Fruit fly (Drosophila melanogaster) whole organism, embryonic: ENCODE results near the gene Pmm2.

ENCODE experiments used
- Blimp-1 ChIP-seq: fragments of 200-800 bp; sonication (Bioruptor generic); optimal IDR thresholded peaks from 3 replicates; lab custom pipeline; 2018; ENCODE audit warnings: missing biosample characterization, missing genetic modification characterization, mild to moderate bottlenecking, moderate library complexity, missing genetic modification reagents
- CG10147 ChIP-seq: fragments of 200-800 bp; sonication (Bioruptor generic); optimal IDR thresholded peaks from 2 replicates; lab custom pipeline; 2019; ENCODE audit warnings: missing biosample characterization, mild to moderate bottlenecking, missing genetic modification characterization, moderate library complexity
- CG10565 ChIP-seq: fragments of 200-800 bp; sonication (Bioruptor generic); optimal IDR thresholded peaks from 3 replicates; lab custom pipeline; 2016; ENCODE audit warnings: missing biosample characterization, mild to moderate bottlenecking, missing genetic modification characterization
- CG11247 ChIP-seq: fragments of 200-800 bp; sonication (Bioruptor generic); IDR thresholded peaks from 2 replicates; pipeline ENCODE4 v1.3.6; 2022; ENCODE audit warnings: missing biosample characterization, missing genetic modification characterization
- CG13296 ChIP-seq: fragments of 200-800 bp; sonication (Bioruptor generic); optimal IDR thresholded peaks from 3 replicates; lab custom pipeline; 2018; ENCODE audit warnings: missing biosample characterization, mild to moderate bottlenecking, missing genetic modification characterization
- CG15601 ChIP-seq: fragments of 200-800 bp; sonication (Bioruptor generic); optimal IDR thresholded peaks from 3 replicates; lab custom pipeline; 2019; ENCODE audit warnings: missing biosample characterization, mild to moderate bottlenecking, missing genetic modification characterization, moderate library complexity
- CG17612 ChIP-seq: fragments of 200-800 bp; sonication (Bioruptor generic); IDR thresholded peaks from 2 replicates; pipeline ENCODE4 v1.3.6; 2022; ENCODE audit warnings: missing biosample characterization, missing genetic modification characterization
- CG34376 ChIP-seq: fragments of 200-800 bp; sonication (Bioruptor generic); optimal IDR thresholded peaks from 2 replicates; lab custom pipeline; 2018; ENCODE audit warnings: missing biosample characterization, mild to moderate bottlenecking, missing genetic modification characterization
- CG3847 ChIP-seq: fragments of 200-800 bp; sonication (Bioruptor generic); IDR thresholded peaks from 2 replicates; pipeline ENCODE4 v1.3.6; 2022; ENCODE audit warnings: missing biosample characterization, missing genetic modification characterization
- CG4730 ChIP-seq: fragments of 200-800 bp; sonication (Bioruptor generic); IDR thresholded peaks from 2 replicates; pipeline ENCODE4 v1.3.6; 2022; ENCODE audit warnings: missing biosample characterization, missing genetic modification characterization
- CG6175 ChIP-seq: fragments of 200-800 bp; sonication (Bioruptor generic); IDR thresholded peaks from 3 replicates; pipeline ENCODE4 v1.3.6; 2022; ENCODE audit warnings: missing biosample characterization, missing genetic modification characterization
- CG6272 ChIP-seq: fragments of 200-800 bp; sonication (Bioruptor generic); IDR thresholded peaks from 2 replicates; pipeline ENCODE4 v1.3.6; 2022; ENCODE audit warnings: missing biosample characterization, missing genetic modification characterization
- CG7786 ChIP-seq: fragments of 200-800 bp; sonication (Bioruptor generic); optimal IDR thresholded peaks from 2 replicates; lab custom pipeline; 2016; ENCODE audit warnings: missing biosample characterization, missing genetic modification characterization
- CG7963 ChIP-seq: fragments of 200-800 bp; sonication (Bioruptor generic); IDR thresholded peaks from 3 replicates; pipeline ENCODE4 v1.3.6; 2022; ENCODE audit warnings: missing biosample characterization, missing genetic modification characterization; ENCODE audit not compliant: partially characterized antibody
- CG7987 ChIP-seq: fragments of 200-800 bp; sonication (Bioruptor generic); optimal IDR thresholded peaks from 2 replicates; lab custom pipeline; 2018; ENCODE audit warnings: missing biosample characterization, mild to moderate bottlenecking, missing genetic modification characterization, moderate library complexity
- CG8478 ChIP-seq: fragments of >200 bp; optimal IDR thresholded peaks from 2 replicates; lab custom pipeline; 2018
- CG8944 ChIP-seq: fragments of 200-800 bp; sonication (Bioruptor generic); optimal IDR thresholded peaks from 3 replicates; lab custom pipeline; 2016; ENCODE audit warnings: missing biosample characterization, missing genetic modification characterization
- CG9609 ChIP-seq: fragments of 200-800 bp; sonication (Bioruptor generic); optimal IDR thresholded peaks from 3 replicates; lab custom pipeline; 2016; ENCODE audit warnings: missing biosample characterization, missing genetic modification characterization
- CG9876 ChIP-seq: fragments of 200-800 bp; sonication (Bioruptor generic); optimal IDR thresholded peaks from 2 replicates; lab custom pipeline; 2016; ENCODE audit warnings: missing biosample characterization, missing genetic modification characterization
- CG9932 ChIP-seq: fragments of 200-800 bp; sonication (Bioruptor generic); IDR thresholded peaks from 2 replicates; pipeline ENCODE4 v1.3.6; 2022; ENCODE audit warnings: missing biosample characterization, missing genetic modification characterization
- Dek ChIP-seq: fragments of 200-800 bp; sonication (Bioruptor generic); optimal IDR thresholded peaks from 3 replicates; lab custom pipeline; 2019; ENCODE audit warnings: missing biosample characterization, mild to moderate bottlenecking, missing genetic modification characterization, moderate library complexity
- Dref ChIP-seq: fragments of 200-800 bp; sonication (Bioruptor generic); IDR thresholded peaks from 2 replicates; pipeline ENCODE4 v1.3.6; 2022; ENCODE audit warnings: missing biosample characterization, missing genetic modification characterization
- GATAe ChIP-seq: fragments of 200-800 bp; sonication (Bioruptor generic); conservative IDR thresholded peaks from 2 replicates; pipeline ENCODE4 v1.3.6; 2022; ENCODE audit warnings: missing biosample characterization, missing genetic modification characterization
- H15 ChIP-seq: fragments of 200-800 bp; sonication (Bioruptor generic); IDR thresholded peaks from 3 replicates; pipeline ENCODE4 v1.3.6; 2022; ENCODE audit warnings: missing biosample characterization, missing genetic modification characterization
- H2.0 ChIP-seq: fragments of 200-800 bp; sonication (Bioruptor generic); IDR thresholded peaks from 2 replicates; pipeline ENCODE4 v1.3.6; 2022; ENCODE audit warnings: missing biosample characterization, missing genetic modification characterization
- Hey ChIP-seq: fragments of 200-800 bp; sonication (Bioruptor generic); optimal IDR thresholded peaks from 3 replicates; lab custom pipeline; 2018; ENCODE audit warnings: missing biosample characterization, mild to moderate bottlenecking, missing genetic modification characterization
- Nf-YA ChIP-seq: fragments of 200-800 bp; sonication (Bioruptor generic); IDR thresholded peaks from 2 replicates; pipeline ENCODE4 v1.3.6; 2022; ENCODE audit warnings: missing biosample characterization, missing genetic modification characterization
- Optix ChIP-seq: fragments of 200-800 bp; sonication (Bioruptor generic); IDR thresholded peaks from 3 replicates; pipeline ENCODE4 v1.3.6; 2022; ENCODE audit warnings: missing biosample characterization, missing genetic modification characterization
- Pdp1 ChIP-seq, 2 experiments: fragments of 200-800 bp; sonication (Bioruptor generic); optimal IDR thresholded peaks; 3 replicates each; lab custom pipeline; 2016; ENCODE audit warnings: missing biosample characterization in 2 of 2, missing genetic modification characterization in 2 of 2, mild to moderate bottlenecking in 1 of 2, moderate library complexity in 1 of 2
- Ravus ChIP-seq: fragments of 200-800 bp; sonication (Bioruptor generic); IDR thresholded peaks from 2 replicates; pipeline ENCODE4 v1.3.6; 2022; ENCODE audit warnings: missing biosample characterization, missing genetic modification characterization
- amos ChIP-seq: fragments of 200-800 bp; sonication (Bioruptor generic); IDR thresholded peaks from 2 replicates; pipeline ENCODE4 v1.3.6; 2022; ENCODE audit warnings: missing biosample characterization, missing genetic modification characterization; ENCODE audit not compliant: partially characterized antibody
- ato ChIP-seq: fragments of 200-800 bp; sonication (Bioruptor generic); IDR thresholded peaks from 2 replicates; pipeline ENCODE4 v1.3.6; 2022; ENCODE audit warnings: missing biosample characterization, missing genetic modification characterization; ENCODE audit not compliant: partially characterized antibody
- cad ChIP-seq: fragments of >200 bp; optimal IDR thresholded peaks from 2 replicates; lab custom pipeline; 2017; ENCODE audit warnings: missing biosample characterization, missing genetic modification characterization
- chinmo ChIP-seq: fragments of 200-800 bp; sonication (Bioruptor generic); IDR thresholded peaks from 4 replicates; pipeline ENCODE4 v1.3.6; 2022; ENCODE audit warnings: missing biosample characterization, missing genetic modification characterization; ENCODE audit not compliant: partially characterized antibody
- crc ChIP-seq: fragments of 200-800 bp; sonication (Bioruptor generic); optimal IDR thresholded peaks from 2 replicates; lab custom pipeline; 2016; ENCODE audit warnings: missing biosample characterization, missing genetic modification characterization
- crp ChIP-seq, 2 experiments: fragments of 200-800 bp; sonication (Bioruptor generic); optimal IDR thresholded peaks; 2 replicates in 1 of 2; 3 replicates in 1 of 2; lab custom pipeline; 2017; ENCODE audit warnings: missing biosample characterization in 2 of 2, missing genetic modification characterization in 2 of 2, mild to moderate bottlenecking in 1 of 2, moderate library complexity in 1 of 2
- dpn ChIP-seq, 2 experiments: fragments of 200-800 bp; sonication (Bioruptor generic); optimal IDR thresholded peaks; 3 replicates each; lab custom pipeline; 2016; ENCODE audit warnings: missing biosample characterization in 2 of 2, missing genetic modification characterization in 2 of 2
- esg ChIP-seq: fragments of 200-800 bp; sonication (Bioruptor generic); conservative IDR thresholded peaks from 2 replicates; pipeline ENCODE4 v1.3.6; 2022; ENCODE audit warnings: missing biosample characterization, missing genetic modification characterization
- fd3F ChIP-seq: fragments of 200-800 bp; sonication (Bioruptor generic); optimal IDR thresholded peaks from 2 replicates; lab custom pipeline; 2018; ENCODE audit warnings: missing biosample characterization, mild to moderate bottlenecking, missing genetic modification characterization, moderate library complexity
- fd64A ChIP-seq: fragments of 200-800 bp; sonication (Bioruptor generic); optimal IDR thresholded peaks from 3 replicates; lab custom pipeline; 2018; ENCODE audit warnings: missing biosample characterization, mild to moderate bottlenecking, missing genetic modification characterization
- gcm2 ChIP-seq: fragments of 200-800 bp; sonication (Bioruptor generic); optimal IDR thresholded peaks from 2 replicates; lab custom pipeline; 2016; ENCODE audit warnings: missing biosample characterization, missing genetic modification characterization
- jigr1 ChIP-seq: fragments of 200-800 bp; sonication (Bioruptor generic); IDR thresholded peaks from 3 replicates; pipeline ENCODE4 v1.3.6; 2022; ENCODE audit warnings: missing biosample characterization, missing genetic modification characterization
- lbe ChIP-seq: fragments of 200-800 bp; sonication (Bioruptor generic); optimal IDR thresholded peaks from 2 replicates; lab custom pipeline; 2016; ENCODE audit warnings: missing biosample characterization, mild to moderate bottlenecking, missing genetic modification characterization
- oc ChIP-seq: fragments of 200-800 bp; sonication (Bioruptor generic); optimal IDR thresholded peaks from 2 replicates; lab custom pipeline; 2018; ENCODE audit warnings: missing biosample characterization, mild to moderate bottlenecking, missing genetic modification characterization, moderate library complexity
- org-1 ChIP-seq: fragments of 200-800 bp; sonication (Bioruptor generic); optimal IDR thresholded peaks from 2 replicates; lab custom pipeline; 2017; ENCODE audit warnings: missing biosample characterization, missing genetic modification characterization
- ro ChIP-seq: fragments of 200-800 bp; sonication (Bioruptor generic); IDR thresholded peaks from 2 replicates; pipeline ENCODE4 v1.3.6; 2022; ENCODE audit warnings: missing biosample characterization, missing genetic modification characterization
- sd ChIP-seq: fragments of 200-800 bp; sonication (Bioruptor generic); optimal IDR thresholded peaks from 3 replicates; lab custom pipeline; 2018; ENCODE audit warnings: missing biosample characterization, mild to moderate bottlenecking, missing genetic modification characterization, moderate library complexity
- sim ChIP-seq: fragments of 200-800 bp; sonication (Bioruptor generic); IDR thresholded peaks from 2 replicates; pipeline ENCODE4 v1.3.6; 2022; ENCODE audit warnings: missing biosample characterization, missing genetic modification characterization
- vfl ChIP-seq: fragments of 200-800 bp; sonication (Bioruptor generic); optimal IDR thresholded peaks from 2 replicates; lab custom pipeline; 2016; ENCODE audit warnings: missing biosample characterization, missing genetic modification characterization
- vnd ChIP-seq: fragments of 200-800 bp; sonication (Bioruptor generic); IDR thresholded peaks from 3 replicates; pipeline ENCODE4 v1.3.6; 2022; ENCODE audit warnings: missing biosample characterization, missing genetic modification characterization; ENCODE audit not compliant: partially characterized antibody
- zen2 ChIP-seq: fragments of 200-800 bp; sonication (Bioruptor generic); IDR thresholded peaks from 3 replicates; pipeline ENCODE4 v1.3.6; 2022; ENCODE audit warnings: missing biosample characterization, missing genetic modification characterization; ENCODE audit not compliant: partially characterized antibody

Gene Pmm2

DNA sequence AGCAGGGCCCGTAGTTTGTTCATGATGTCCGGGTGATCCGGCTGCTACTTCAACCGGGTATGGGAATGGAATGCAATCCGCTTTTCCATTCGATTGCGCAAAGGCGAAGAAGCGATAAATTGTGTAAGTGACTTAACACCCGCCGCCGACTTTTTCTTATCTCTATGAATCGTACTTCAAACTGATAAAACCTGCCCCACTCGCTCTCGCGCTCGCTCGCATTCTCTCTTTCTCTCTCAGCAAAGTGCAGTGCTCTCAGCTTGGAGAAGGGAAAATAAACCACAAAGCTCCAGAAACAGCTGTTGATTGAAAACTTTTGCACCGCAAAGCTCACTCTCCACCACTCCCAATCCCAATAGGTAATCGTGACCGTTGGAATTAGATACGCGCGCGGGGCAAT is 44.4 kb upstream of the Pmm2 start (continued):
- TF ChIP-seq CG9932 (GFP tag; lab: Robert Waterston, UW) (no peak), ato (0 out of 2 replicates have a peak, but pooled peaks have one; percentile 15), H2.0 (GFP tag; lab: Robert Waterston, UW) (no peak), sim (GFP tag; lab: Robert Waterston, UW) (0 out of 2 replicates have a peak, but pooled peaks have one; percentile 23), ro (GFP tag; lab: Robert Waterston, UW) (no peak), CG8478 (lab: Kevin White, UChicago) (no peak), Optix (GFP tag; lab: Robert Waterston, UW) (no peak), crp (GFP tag; optimal IDR thresholded peaks at IDR 0.05; lab: Kevin White, UChicago) (peak in 1 of 2 experiments; percentile 63), CG4730 (no peak), vfl (no peak), CG9609 (GFP tag; lab: Kevin White, UChicago) (no peak), CG13296 (GFP tag; lab: Kevin White, UChicago) (no peak), GATAe (GFP tag; lab: Robert Waterston, UW) (no peak), amos (GFP tag; lab: Robert Waterston, UW) (no peak), CG15601 (tag; lab: Kevin White, UChicago) (no peak), org-1 (no peak), Hey (tag; lab: Kevin White, UChicago) (no peak), CG8944 (GFP tag; lab: Kevin White, UChicago) (no peak), oc (tag; lab: Kevin White, UChicago) (no peak), Blimp-1 (no peak), cad (GFP tag; lab: Kevin White, UChicago) (no peak), fd3F (GFP tag; lab: Kevin White, UChicago) (no peak), CG7786 (GFP tag; lab: Kevin White, UChicago) (no peak), CG3847 (GFP tag; lab: Robert Waterston, UW) (no peak), CG7987 (GFP tag; lab: Kevin White, UChicago) (no peak), CG10147 (no peak), fd64A (GFP tag; lab: Kevin White, UChicago) (no peak), chinmo (GFP tag; lab: Robert Waterston, UW) (peak; percentile 79; the same call in 3 of the 4 replicates), CG10565 (no peak), Dek (no peak), CG34376 (peak; percentile 25), CG9876 (GFP tag; lab: Kevin White, UChicago) (no peak), H15 (GFP tag; lab: Robert Waterston, UW) (no peak), gcm2 (GFP tag; lab: Kevin White, UChicago) (no peak), esg (GFP tag; lab: Robert Waterston, UW) (no peak), Pdp1 (GFP tag; optimal IDR thresholded peaks at IDR 0.05; lab: Kevin White, UChicago) (peak in 1 of 2 experiments; percentile 97), CG17612 (GFP tag; lab: Robert Waterston, UW) (no peak), CG6272 (GFP tag; lab: Robert Waterston, UW) (no peak), dpn (GFP tag; optimal IDR thresholded peaks at IDR 0.05; lab: Kevin White, UChicago) (no peak), CG11247 (GFP tag; lab: Robert Waterston, UW) (no peak), CG7963 (GFP tag; lab: Robert Waterston, UW) (no peak), zen2 (peak; percentile 61; the same call in 2 of the 3 replicates), sd (tag; lab: Kevin White, UChicago) (peak; percentile 77), jigr1 (no peak), Nf-YA (GFP tag; lab: Robert Waterston, UW) (no peak), Ravus (GFP tag; lab: Robert Waterston, UW) (no peak), Dref (GFP tag; lab: Robert Waterston, UW) (no peak), lbe (GFP tag; lab: Kevin White, UChicago) (peak; percentile 69), vnd (no peak), CG6175 (GFP tag; lab: Robert Waterston, UW) (0 out of 3 replicates have a peak, but pooled peaks have one; percentile 17), crc (GFP tag; lab: Kevin White, UChicago) (no peak)
